Worm (Caenorhabditis elegans): Measurements from ENCODE around the gene nhr-203.

The nhr-203 gene

DNA sequence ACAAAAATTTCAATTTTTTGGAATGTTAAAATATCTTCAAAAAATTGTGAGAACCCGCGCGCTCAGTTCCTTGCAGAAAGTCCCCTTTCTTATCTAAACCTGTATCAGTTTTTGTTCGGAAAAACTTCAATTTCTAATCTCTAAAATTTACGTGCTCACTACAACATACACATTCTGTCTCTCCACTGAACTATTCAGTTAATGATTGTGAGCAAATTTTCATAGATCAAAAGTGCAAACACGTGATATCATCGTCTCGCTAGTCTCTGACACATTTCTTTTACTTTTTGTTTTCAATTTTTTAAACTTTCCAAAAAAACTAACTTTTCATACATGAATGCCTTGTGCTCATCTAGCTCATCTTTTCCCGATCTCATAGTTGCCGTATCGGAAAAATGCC, at the start of gene nhr-203:
nhr-203 (plus strand) TSS at position 332 of the 400 bp plus-strand sequence.
- TF ChIP-seq W03F9.2 (tag; optimal IDR thresholded peaks at IDR 0.05) (no peak), dao-5 (tag; optimal IDR thresholded peaks at IDR 0.05) (no peak)

- TF ChIP-seq W03F9.2 (tag; optimal IDR thresholded peaks at IDR 0.05): no peak
These were observed 46.8 kb upstream of the nhr-203 start for ce11 chrV:412820-413219.

DNA sequence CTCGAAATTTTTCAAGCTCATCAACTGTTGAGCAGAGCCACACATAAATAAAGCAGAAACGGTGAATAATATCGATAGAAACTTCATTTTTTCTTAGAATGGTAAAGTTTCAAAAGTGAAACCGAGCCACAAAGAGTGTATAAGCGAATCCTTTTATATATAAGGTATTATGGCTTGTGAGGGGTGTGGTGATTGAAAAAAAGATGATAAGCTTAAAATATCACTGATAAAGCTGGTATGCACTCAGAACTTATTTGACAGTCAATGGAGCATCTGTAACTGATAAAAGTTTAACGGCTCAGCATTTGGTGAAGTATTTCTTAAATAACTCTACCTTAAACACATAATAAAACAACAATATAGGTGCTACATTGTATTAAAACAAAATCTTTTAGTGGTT, 45.0 kb upstream of the nhr-203 start, which contains the start of gene dod-19:
dod-19 (minus strand) TSS at position 130 of the 400 bp plus-strand sequence.
- no peak for TF ChIP-seq dao-5 (tag; optimal IDR thresholded peaks at IDR 0.05)
- TF ChIP-seq W03F9.2 (tag; optimal IDR thresholded peaks at IDR 0.05): no peak
- no peak for TF ChIP-seq him-1 (tag; optimal IDR thresholded peaks at IDR 0.05)

- TF ChIP-seq him-1 (tag; optimal IDR thresholded peaks at IDR 0.05): no peak
- no peak for TF ChIP-seq W03F9.2 (tag; optimal IDR thresholded peaks at IDR 0.05)
- no peak for TF ChIP-seq dao-5 (tag; optimal IDR thresholded peaks at IDR 0.05)
These were observed 44.5 kb upstream of the nhr-203 start for ce11 chrV:415072-415471.

DNA sequence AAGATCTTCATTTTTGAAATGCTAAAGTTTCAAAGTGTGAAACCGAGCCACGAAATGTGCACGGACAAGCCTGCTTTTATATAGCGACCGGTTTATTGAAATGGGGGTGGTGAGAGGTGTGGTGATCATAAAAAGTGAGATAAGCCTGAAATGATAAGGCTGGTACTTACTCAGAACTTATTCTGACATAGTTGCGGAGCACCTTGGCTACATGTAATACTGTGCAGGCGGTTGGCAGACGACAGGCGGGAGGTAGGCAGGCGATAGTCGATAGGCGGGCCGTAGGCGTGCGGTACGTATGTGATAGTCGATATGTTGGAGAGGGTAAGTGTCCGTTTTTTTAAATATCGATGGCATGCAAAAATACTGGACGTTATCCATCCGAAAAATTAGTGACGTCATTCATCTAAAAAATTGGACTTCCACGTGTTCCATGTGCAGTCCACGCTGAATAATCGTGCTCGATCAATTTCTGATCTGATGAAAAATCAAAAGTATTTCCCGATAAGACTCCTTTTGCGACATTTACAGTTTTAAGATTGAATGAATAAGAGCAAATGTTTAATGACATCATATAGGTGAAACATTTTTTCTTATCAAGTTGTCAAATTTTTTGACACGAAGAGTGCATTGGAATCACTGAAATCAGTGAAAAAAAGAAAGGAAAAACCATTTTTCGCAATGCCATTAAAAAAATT, 41.8 kb upstream of the nhr-203 start, which contains the start of gene irg-8:
irg-8 (minus strand) TSS at position 51 of the 698 bp plus-strand sequence.
- TF ChIP-seq W03F9.2 (tag; optimal IDR thresholded peaks at IDR 0.05) (no peak), him-1 (tag; optimal IDR thresholded peaks at IDR 0.05) (no peak), dao-5 (tag; optimal IDR thresholded peaks at IDR 0.05) (no peak)

- no peak for TF ChIP-seq dao-5 (tag; optimal IDR thresholded peaks at IDR 0.05)
- no peak for TF ChIP-seq him-1 (tag; optimal IDR thresholded peaks at IDR 0.05)
These were observed 41.2 kb upstream of the nhr-203 start, which contains the start of gene Y39D8A.1 for ce11 chrV:418432-418831. Gene Y39D8A.1 (plus strand): TSS chrV:418732.

DNA sequence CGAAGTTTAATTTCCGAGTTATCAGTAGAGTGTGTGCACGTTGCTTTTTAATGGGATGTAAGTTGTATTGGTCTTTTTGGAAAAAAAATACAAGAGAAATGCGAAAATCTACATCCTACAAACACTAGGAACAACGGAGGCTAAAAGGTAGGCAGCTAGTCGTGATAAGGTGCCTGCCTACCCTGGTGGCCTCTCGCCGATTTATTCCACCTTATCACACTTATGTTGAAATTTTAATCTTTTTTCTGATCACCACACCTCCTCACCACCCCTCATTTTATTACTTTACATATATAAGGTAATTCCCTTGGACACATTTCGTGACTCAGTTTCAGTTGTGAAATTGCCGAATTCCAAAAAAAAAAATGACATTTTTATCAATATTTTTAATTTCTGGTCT, 37.5 kb upstream of the nhr-203 start, which contains the start of gene dod-20:
dod-20 (plus strand) TSS at position 301 of the 400 bp plus-strand sequence.
- TF ChIP-seq W03F9.2 (tag; optimal IDR thresholded peaks at IDR 0.05) (no peak), him-1 (tag; optimal IDR thresholded peaks at IDR 0.05) (no peak), dao-5 (tag; optimal IDR thresholded peaks at IDR 0.05) (no peak)

DNA sequence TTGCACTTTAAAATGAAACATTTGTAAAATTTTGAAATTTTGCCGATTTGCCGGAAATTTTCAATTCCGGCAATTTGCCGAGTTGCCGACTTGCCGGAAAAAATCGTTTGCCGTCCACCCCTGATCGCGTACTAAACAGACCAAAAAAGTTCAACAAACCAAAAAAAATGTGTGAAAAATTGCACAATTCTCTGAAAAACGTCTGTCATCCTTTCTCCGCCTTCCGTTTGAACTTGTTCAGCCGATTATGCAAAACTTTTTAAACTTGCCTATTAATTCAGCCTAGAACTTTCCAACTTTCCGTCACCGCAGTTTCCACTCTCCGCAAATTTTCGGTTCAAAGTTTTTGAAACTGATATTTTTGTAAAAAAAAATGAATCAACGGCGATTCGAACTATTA, 35.5 kb upstream of the nhr-203 start, which contains the start of gene B0554.5:
B0554.5 (plus strand) TSS at position 301 of the 400 bp plus-strand sequence.
- TF ChIP-seq him-1 (tag; optimal IDR thresholded peaks at IDR 0.05): no peak
- TF ChIP-seq W03F9.2 (tag; optimal IDR thresholded peaks at IDR 0.05): no peak
- no peak for TF ChIP-seq dao-5 (tag; optimal IDR thresholded peaks at IDR 0.05)

- TF ChIP-seq him-1 (tag; optimal IDR thresholded peaks at IDR 0.05) (no peak), dao-5 (tag; optimal IDR thresholded peaks at IDR 0.05) (no peak), W03F9.2 (tag; optimal IDR thresholded peaks at IDR 0.05) (no peak)
These were observed 30.8 kb upstream of the nhr-203 start, which contains the start of gene B0554.4 for ce11 chrV:428844-429243. Gene B0554.4 (plus strand): TSS chrV:429144.

ce11 chrV:432991-433390, 26.6 kb upstream of the nhr-203 start:
- no peak for TF ChIP-seq dao-5 (tag; optimal IDR thresholded peaks at IDR 0.05)
- TF ChIP-seq W03F9.2 (tag; optimal IDR thresholded peaks at IDR 0.05): no peak
- TF ChIP-seq him-1 (tag; optimal IDR thresholded peaks at IDR 0.05): no peak

DNA sequence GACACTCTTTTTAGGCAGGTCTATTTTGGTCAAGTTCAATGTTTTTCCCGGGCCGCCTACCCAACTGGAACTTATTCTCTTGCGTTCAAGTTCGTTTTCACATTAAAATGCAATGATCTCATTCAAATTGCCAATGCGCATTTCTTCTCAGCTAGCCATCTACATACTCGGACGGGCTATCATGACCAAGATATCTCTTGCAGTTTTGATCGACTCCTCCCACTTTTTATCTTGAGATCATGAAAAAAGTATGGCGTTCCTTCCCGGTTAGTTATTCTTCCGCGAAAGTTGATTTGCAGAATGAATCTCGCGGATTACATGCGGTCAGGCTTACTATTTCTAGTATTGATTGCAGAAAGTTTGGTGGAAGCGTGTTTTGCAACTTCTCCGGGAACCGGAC, 25.7 kb upstream of the nhr-203 start, which contains the start of gene B0554.2:
B0554.2 (plus strand) TSS at position 301 of the 400 bp plus-strand sequence.
- TF ChIP-seq dao-5 (tag; optimal IDR thresholded peaks at IDR 0.05) (no peak), him-1 (tag; optimal IDR thresholded peaks at IDR 0.05) (no peak), W03F9.2 (tag; optimal IDR thresholded peaks at IDR 0.05) (no peak)

DNA sequence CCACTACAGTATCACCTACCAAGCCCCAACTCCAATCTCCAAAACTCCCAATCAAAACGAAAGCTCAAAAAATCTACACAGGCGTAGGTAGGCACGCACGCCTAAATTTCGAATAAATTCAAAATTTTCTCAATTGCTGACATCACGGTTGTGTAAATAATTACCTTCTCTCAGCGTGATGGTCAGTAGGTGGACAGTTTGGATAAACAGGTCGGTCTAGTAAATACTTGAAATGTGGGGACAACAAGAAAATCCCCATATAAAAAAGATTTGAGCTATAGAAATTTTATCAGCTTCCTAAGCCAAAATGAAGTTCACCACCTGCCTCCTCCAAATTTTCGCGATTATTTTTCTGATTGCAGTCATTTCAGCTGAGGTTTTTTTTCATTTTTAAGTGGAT, 21.5 kb upstream of the nhr-203 start, which contains the start of gene B0554.1:
B0554.1 (plus strand) TSS at position 301 of the 400 bp plus-strand sequence.
- TF ChIP-seq him-1 (tag; optimal IDR thresholded peaks at IDR 0.05) (no peak), W03F9.2 (tag; optimal IDR thresholded peaks at IDR 0.05) (no peak), dao-5 (tag; optimal IDR thresholded peaks at IDR 0.05) (no peak)

- no peak for TF ChIP-seq him-1 (tag; optimal IDR thresholded peaks at IDR 0.05)
- TF ChIP-seq W03F9.2 (tag; optimal IDR thresholded peaks at IDR 0.05): no peak
- no peak for TF ChIP-seq dao-5 (tag; optimal IDR thresholded peaks at IDR 0.05)
These were observed 20.3 kb upstream of the nhr-203 start for ce11 chrV:439183-439749.

ce11 chrV:440923-441322, 18.7 kb upstream of the nhr-203 start, which contains the start of gene B0554.7:
Gene B0554.7 (minus strand): TSS chrV:441023.
- TF ChIP-seq W03F9.2 (tag; optimal IDR thresholded peaks at IDR 0.05): no peak
- no peak for TF ChIP-seq him-1 (tag; optimal IDR thresholded peaks at IDR 0.05)
- TF ChIP-seq dao-5 (tag; optimal IDR thresholded peaks at IDR 0.05): no peak

Measured in whole organism, L4/young adult.